Fruit fly (Drosophila melanogaster): ENCODE measurements around the gene CG14314.

The CG14314 gene

DNA sequence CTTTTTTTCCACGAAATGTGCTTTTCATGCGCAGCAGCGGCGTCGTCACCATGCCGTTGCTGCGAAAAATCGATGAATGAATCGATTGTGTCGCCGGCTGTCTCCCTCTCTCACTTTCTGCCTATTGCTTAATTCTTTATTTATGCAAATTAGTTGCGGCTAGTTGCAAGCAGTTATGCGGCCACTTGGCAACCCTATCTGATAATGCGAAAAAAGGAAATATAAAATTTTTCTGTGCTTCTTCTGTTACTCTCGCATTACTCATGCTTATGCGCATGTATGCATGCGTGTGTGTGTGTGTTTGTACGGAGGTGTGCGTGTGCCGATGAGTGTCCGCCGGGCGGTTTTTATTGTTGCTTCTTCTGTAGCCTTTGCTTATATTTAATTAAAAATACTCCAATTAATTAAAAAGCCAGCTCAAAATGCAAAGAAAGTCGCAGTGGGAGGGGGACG, 27.8 kb downstream of the CG14314 start (continued):
- TF ChIP-seq lov (optimal IDR thresholded peaks at IDR 0.05), result no peak
- no peak for TF ChIP-seq lov (GFP tag; IDR thresholded peaks at IDR 0.05)
- peak; percentile 37; the same call in 1 of the 2 replicates for TF ChIP-seq MBD-R2 (GFP tag; IDR thresholded peaks at IDR 0.05)
- TF ChIP-seq nerfin-1 (tag; optimal IDR thresholded peaks at IDR 0.05), result peak; percentile 6
- no peak for TF ChIP-seq CG1832 (GFP tag; optimal IDR thresholded peaks at IDR 0.05)
- TF ChIP-seq CG2120 (GFP tag; optimal IDR thresholded peaks at IDR 0.05), result peak; percentile 2
- TF ChIP-seq pum (GFP tag; optimal IDR thresholded peaks at IDR 0.05), result no peak
- TF ChIP-seq yki (optimal IDR thresholded peaks at IDR 0.05), result no peak
- no peak for TF ChIP-seq ash1 (GFP tag; optimal IDR thresholded peaks at IDR 0.05)
- TF ChIP-seq CG17328 (GFP tag; IDR thresholded peaks at IDR 0.05), result no peak
- no peak for TF ChIP-seq CG11247 (GFP tag; IDR thresholded peaks at IDR 0.05)
- TF ChIP-seq CG5245 (GFP tag; optimal IDR thresholded peaks at IDR 0.05), result no peak
- no peak for TF ChIP-seq CG4854 (GFP tag; optimal IDR thresholded peaks at IDR 0.05)
- peak; percentile 9 for TF ChIP-seq abd-A (tag; optimal IDR thresholded peaks at IDR 0.05)
- no peak for TF ChIP-seq zen (tag; optimal IDR thresholded peaks at IDR 0.05)
- no peak for TF ChIP-seq insv (GFP tag; optimal IDR thresholded peaks at IDR 0.05)
- no peak for TF ChIP-seq NfI (GFP tag; optimal IDR thresholded peaks at IDR 0.05)
- peak; percentile 58 for TF ChIP-seq CG12071 (GFP tag; optimal IDR thresholded peaks at IDR 0.05)
- no peak for TF ChIP-seq repo (GFP tag; optimal IDR thresholded peaks at IDR 0.05)
- TF ChIP-seq lilli (GFP tag; optimal IDR thresholded peaks at IDR 0.05), result peak; percentile 35
- TF ChIP-seq CG6689 (GFP tag; IDR thresholded peaks at IDR 0.05), result no peak
- TF ChIP-seq Doc2 (GFP tag; IDR thresholded peaks at IDR 0.05), result no peak
- TF ChIP-seq ewg (GFP tag; optimal IDR thresholded peaks at IDR 0.05), result peak; percentile 84
- TF ChIP-seq CG17385 (GFP tag; optimal IDR thresholded peaks at IDR 0.05), result peak; percentile 24
- no peak for TF ChIP-seq CG16813 (GFP tag; IDR thresholded peaks at IDR 0.05; ENCODE audit: partially characterized antibody)
- no peak for TF ChIP-seq nmo (GFP tag; optimal IDR thresholded peaks at IDR 0.05)
- TF ChIP-seq jing (GFP tag; optimal IDR thresholded peaks at IDR 0.05), result no peak
- TF ChIP-seq tgo (GFP tag; IDR thresholded peaks at IDR 0.05), result no peak
- no peak for TF ChIP-seq exex (tag; optimal IDR thresholded peaks at IDR 0.05)
- no peak for TF ChIP-seq Sry-δ (GFP tag; optimal IDR thresholded peaks at IDR 0.05)
- no peak for TF ChIP-seq dpn (GFP tag; optimal IDR thresholded peaks at IDR 0.05)
- peak; percentile 5; the same call in 1 of the 3 replicates for TF ChIP-seq row (GFP tag; IDR thresholded peaks at IDR 0.05)
- TF ChIP-seq Mrtf (GFP tag; IDR thresholded peaks at IDR 0.05), result no peak
- no peak for TF ChIP-seq CG16779 (GFP tag; IDR thresholded peaks at IDR 0.05)
- TF ChIP-seq Neu2 (GFP tag; optimal IDR thresholded peaks at IDR 0.05; ENCODE audit: borderline replicate concordance), result no peak
- TF ChIP-seq nerfin-2 (GFP tag; IDR thresholded peaks at IDR 0.05; ENCODE audit: partially characterized antibody), result no peak
- TF ChIP-seq PHDP (tag; optimal IDR thresholded peaks at IDR 0.05), result no peak
- TF ChIP-seq HmgD (GFP tag; optimal IDR thresholded peaks at IDR 0.05), result no peak
- no peak for TF ChIP-seq Gsc (GFP tag; IDR thresholded peaks at IDR 0.05)
- TF ChIP-seq amos (GFP tag; IDR thresholded peaks at IDR 0.05; ENCODE audit: partially characterized antibody), result no peak
- TF ChIP-seq Asciz (GFP tag; optimal IDR thresholded peaks at IDR 0.05), result no peak
- no peak for TF ChIP-seq CHES-1-like (GFP tag; optimal IDR thresholded peaks at IDR 0.05)
- no peak for TF ChIP-seq ac (GFP tag; optimal IDR thresholded peaks at IDR 0.05)
- no peak for TF ChIP-seq Nf-YB (GFP tag; optimal IDR thresholded peaks at IDR 0.05)
- 0 out of 2 replicates have a peak, but pooled peaks have one; percentile 25 for TF ChIP-seq CG14014 (GFP tag; IDR thresholded peaks at IDR 0.05)
- no peak for TF ChIP-seq CG9609 (GFP tag; optimal IDR thresholded peaks at IDR 0.05)
- no peak for TF ChIP-seq HLHmδ (GFP tag; optimal IDR thresholded peaks at IDR 0.05)
- 0 out of 2 replicates have a peak, but pooled peaks have one; percentile 8 for TF ChIP-seq lmd (GFP tag; IDR thresholded peaks at IDR 0.05)
- TF ChIP-seq Atf6 (GFP tag; IDR thresholded peaks at IDR 0.05), result no peak
- no peak for TF ChIP-seq eve (GFP tag; optimal IDR thresholded peaks at IDR 0.05)
- TF ChIP-seq ssp (GFP tag; IDR thresholded peaks at IDR 0.05), result no peak
- TF ChIP-seq dimm (GFP tag; IDR thresholded peaks at IDR 0.05), result no peak

Measured in whole organism, embryonic.